Fruit fly (Drosophila melanogaster): ENCODE measurements around the gene CG11656.

Gene CG11656

DNA sequence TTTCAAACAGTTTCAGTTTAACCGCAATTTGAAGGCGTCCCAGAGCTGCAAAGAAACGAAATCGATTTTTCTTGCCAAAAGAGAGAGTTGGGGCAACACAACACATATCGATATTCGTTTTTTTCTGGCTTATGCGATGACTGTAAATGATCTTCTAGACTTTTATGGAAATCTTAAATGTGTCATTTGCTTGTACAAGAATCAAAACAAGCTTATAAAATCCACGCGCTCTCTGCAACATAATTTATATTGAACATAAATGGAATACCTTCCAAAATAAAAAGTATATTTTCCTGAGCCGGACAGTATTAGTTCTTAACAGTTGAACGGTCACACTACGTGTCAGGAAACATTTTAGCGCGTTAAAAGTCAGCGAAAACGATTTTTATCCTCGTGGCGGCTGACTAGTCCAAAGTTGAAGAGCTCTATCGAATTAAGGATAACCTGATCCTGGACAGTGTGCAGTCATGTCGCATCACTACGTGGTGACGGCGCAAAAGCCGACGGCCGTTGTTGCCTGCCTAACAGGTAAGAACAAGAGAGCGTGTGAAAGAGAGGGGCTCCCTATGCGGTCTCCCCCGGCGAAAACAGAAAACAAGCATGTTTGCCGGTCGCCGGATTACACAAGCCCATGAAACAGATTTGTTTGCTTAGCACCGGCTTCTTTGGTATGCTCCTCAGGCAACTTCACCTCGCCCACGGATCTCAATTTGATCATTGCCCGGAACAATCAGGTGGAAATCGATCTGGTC, 42.4 kb downstream of the CG11656 start, which contains the start of gene pic (continued):
- TF ChIP-seq fd102C (GFP tag; optimal IDR thresholded peaks at IDR 0.05) (no peak), CG11247 (GFP tag; IDR thresholded peaks at IDR 0.05) (no peak), trh (GFP tag; optimal IDR thresholded peaks at IDR 0.05) (no peak), NFAT (GFP tag; IDR thresholded peaks at IDR 0.05) (no peak), Ptx1 (GFP tag; IDR thresholded peaks at IDR 0.05) (no peak), Dbx (GFP tag; IDR thresholded peaks at IDR 0.05) (no peak), Usf (GFP tag; optimal IDR thresholded peaks at IDR 0.05) (no peak), CG15073 (GFP tag; optimal IDR thresholded peaks at IDR 0.05) (no peak), cwo (GFP tag; optimal IDR thresholded peaks at IDR 0.05) (no peak), btn (GFP tag; optimal IDR thresholded peaks at IDR 0.05) (no peak), ap (GFP tag; IDR thresholded peaks at IDR 0.05) (no peak), CG8924 (tag; optimal IDR thresholded peaks at IDR 0.05) (no peak), kni (GFP tag; optimal IDR thresholded peaks at IDR 0.05) (no peak), ATbp (GFP tag; optimal IDR thresholded peaks at IDR 0.05) (no peak), CG31441 (GFP tag; IDR thresholded peaks at IDR 0.05) (peak; percentile 9; the same call in 1 of the 2 replicates), CG6272 (GFP tag; IDR thresholded peaks at IDR 0.05) (no peak), insv (GFP tag; optimal IDR thresholded peaks at IDR 0.05) (no peak), CG14710 (tag; optimal IDR thresholded peaks at IDR 0.05) (peak; percentile 76), CG12659 (GFP tag; optimal IDR thresholded peaks at IDR 0.05) (peak; percentile 31), CG11504 (tag; optimal IDR thresholded peaks at IDR 0.05) (no peak), Sry-β (GFP tag; optimal IDR thresholded peaks at IDR 0.05) (no peak), crc (GFP tag; optimal IDR thresholded peaks at IDR 0.05) (no peak), nmo (GFP tag; optimal IDR thresholded peaks at IDR 0.05) (peak; percentile 58), esg (GFP tag; conservative IDR thresholded peaks at IDR 0.05) (no peak), CG4404 (GFP tag; IDR thresholded peaks at IDR 0.05) (no peak), CG12744 (GFP tag; optimal IDR thresholded peaks at IDR 0.05) (no peak), CG16815 (GFP tag; optimal IDR thresholded peaks at IDR 0.05) (no peak), NC2α (GFP tag; optimal IDR thresholded peaks at IDR 0.05) (no peak), Taf1 (GFP tag; IDR thresholded peaks at IDR 0.05) (no peak), hbn (GFP tag; IDR thresholded peaks at IDR 0.05; ENCODE audit: partially characterized antibody) (peak; percentile 84), phol (tag; optimal IDR thresholded peaks at IDR 0.05) (peak; percentile 56), CG4282 (GFP tag; optimal IDR thresholded peaks at IDR 0.05) (no peak), ham (GFP tag; IDR thresholded peaks at IDR 0.05) (no peak), odd (GFP tag; optimal IDR thresholded peaks at IDR 0.05) (no peak), Rx (GFP tag; IDR thresholded peaks at IDR 0.05) (no peak), CG13287 (GFP tag; IDR thresholded peaks at IDR 0.05; ENCODE audit: partially characterized antibody) (peak; percentile 87), dati (GFP tag; IDR thresholded peaks at IDR 0.05) (no peak), row (GFP tag; IDR thresholded peaks at IDR 0.05) (peak; percentile 69), kay (GFP tag; optimal IDR thresholded peaks at IDR 0.05) (peak; percentile 26), Optix (GFP tag; IDR thresholded peaks at IDR 0.05) (no peak), exex (tag; optimal IDR thresholded peaks at IDR 0.05) (no peak), E2f1 (GFP tag; IDR thresholded peaks at IDR 0.05) (0 out of 2 replicates have a peak, but pooled peaks have one; percentile 11), tgo (GFP tag; IDR thresholded peaks at IDR 0.05) (no peak), CG1647 (GFP tag; optimal IDR thresholded peaks at IDR 0.05) (no peak), tll (GFP tag; optimal IDR thresholded peaks at IDR 0.05) (peak; percentile 64 to 67), dm (GFP tag; optimal IDR thresholded peaks at IDR 0.05) (peak; percentile 32), peb (GFP tag; IDR thresholded peaks at IDR 0.05) (no peak), maf-S (GFP tag; optimal IDR thresholded peaks at IDR 0.05) (no peak), ewg (GFP tag; optimal IDR thresholded peaks at IDR 0.05) (no peak), sqz (GFP tag; optimal IDR thresholded peaks at IDR 0.05) (no peak)

All from whole organism, embryonic.